Fruit fly (Drosophila melanogaster): ENCODE measurements around the gene SrpRbeta.

Gene SrpRbeta

dm6 chr3L:8707821-8708220 is 12.2 kb downstream of the SrpRbeta start:
- no peak for TF ChIP-seq Jra (GFP tag; optimal IDR thresholded peaks at IDR 0.05)
- TF ChIP-seq Abd-B (GFP tag; optimal IDR thresholded peaks at IDR 0.05) = no peak
- peak; percentile 26 for TF ChIP-seq HLH106 (tag; optimal IDR thresholded peaks at IDR 0.05)
- TF ChIP-seq sv (GFP tag; optimal IDR thresholded peaks at IDR 0.05) = no peak
- TF ChIP-seq Myc (optimal IDR thresholded peaks at IDR 0.05) = no peak
- peak; percentile 15 for TF ChIP-seq psq (GFP tag; optimal IDR thresholded peaks at IDR 0.05)
- no peak for TF ChIP-seq Hr78 (GFP tag; optimal IDR thresholded peaks at IDR 0.05)
- no peak for TF ChIP-seq tai (GFP tag; optimal IDR thresholded peaks at IDR 0.05)
- TF ChIP-seq Dif (GFP tag; optimal IDR thresholded peaks at IDR 0.05; ENCODE audit: partially characterized antibody) = no peak
- TF ChIP-seq CrebA (GFP tag; optimal IDR thresholded peaks at IDR 0.05; ENCODE audit: borderline replicate concordance) = no peak
- TF ChIP-seq GATAd (GFP tag; optimal IDR thresholded peaks at IDR 0.05) = no peak
- TF ChIP-seq Dfd (GFP tag; optimal IDR thresholded peaks at IDR 0.05) = no peak
- TF ChIP-seq N (GFP tag; optimal IDR thresholded peaks at IDR 0.05) = no peak
- no peak for TF ChIP-seq Rel (GFP tag; optimal IDR thresholded peaks at IDR 0.05)
- TF ChIP-seq Rel (tag; optimal IDR thresholded peaks at IDR 0.05) = no peak
- TF ChIP-seq brk (GFP tag; optimal IDR thresholded peaks at IDR 0.05) = no peak
- no peak for TF ChIP-seq CG9705 (GFP tag; optimal IDR thresholded peaks at IDR 0.05)
- TF ChIP-seq usp (GFP tag; optimal IDR thresholded peaks at IDR 0.05) = no peak
- TF ChIP-seq dsf (GFP tag; optimal IDR thresholded peaks at IDR 0.05; ENCODE audit: borderline replicate concordance) = no peak
- no peak for TF ChIP-seq fru (GFP tag; optimal IDR thresholded peaks at IDR 0.05)
- no peak for TF ChIP-seq Mio (GFP tag; optimal IDR thresholded peaks at IDR 0.05)
- no peak for TF ChIP-seq CG32264 (GFP tag; optimal IDR thresholded peaks at IDR 0.05)
- TF ChIP-seq jim (GFP tag; optimal IDR thresholded peaks at IDR 0.05) = no peak
- TF ChIP-seq lola (GFP tag; optimal IDR thresholded peaks at IDR 0.05) = no peak
- no peak for TF ChIP-seq woc (GFP tag; optimal IDR thresholded peaks at IDR 0.05)
- TF ChIP-seq Sp1 (GFP tag; optimal IDR thresholded peaks at IDR 0.05) = peak; percentile 34
- no peak for TF ChIP-seq Hnf4 (GFP tag; optimal IDR thresholded peaks at IDR 0.05)
- TF ChIP-seq pan (optimal IDR thresholded peaks at IDR 0.05) = no peak
- no peak for TF ChIP-seq Hr83 (GFP tag; optimal IDR thresholded peaks at IDR 0.05; ENCODE audit: poor library complexity, severe bottlenecking)
- TF ChIP-seq ey (GFP tag; optimal IDR thresholded peaks at IDR 0.05) = no peak
- TF ChIP-seq OdsH (GFP tag; optimal IDR thresholded peaks at IDR 0.05) = no peak
- no peak for TF ChIP-seq sage (GFP tag; optimal IDR thresholded peaks at IDR 0.05)
- TF ChIP-seq h (GFP tag; optimal IDR thresholded peaks at IDR 0.05) = no peak
- peak; percentile 11 for TF ChIP-seq rgr (GFP tag; optimal IDR thresholded peaks at IDR 0.05)
- no peak for TF ChIP-seq dl (GFP tag; optimal IDR thresholded peaks at IDR 0.05; ENCODE audit: insufficient read depth in 1 of 2, partially characterized antibody in 2 of 2)
- TF ChIP-seq foxo (GFP tag; optimal IDR thresholded peaks at IDR 0.05) = peak in 1 of 2 experiments; percentile 19
- TF ChIP-seq dmrt93B (GFP tag; optimal IDR thresholded peaks at IDR 0.05) = no peak
- no peak for TF ChIP-seq Vsx2 (GFP tag; optimal IDR thresholded peaks at IDR 0.05; ENCODE audit: partially characterized antibody)
- TF ChIP-seq br (GFP tag; optimal IDR thresholded peaks at IDR 0.05) = no peak

- no peak for TF ChIP-seq HLH106 (tag; optimal IDR thresholded peaks at IDR 0.05)
Observed at dm6 chr3L:8707075-8707474, 12.9 kb downstream of the SrpRbeta start.

DNA sequence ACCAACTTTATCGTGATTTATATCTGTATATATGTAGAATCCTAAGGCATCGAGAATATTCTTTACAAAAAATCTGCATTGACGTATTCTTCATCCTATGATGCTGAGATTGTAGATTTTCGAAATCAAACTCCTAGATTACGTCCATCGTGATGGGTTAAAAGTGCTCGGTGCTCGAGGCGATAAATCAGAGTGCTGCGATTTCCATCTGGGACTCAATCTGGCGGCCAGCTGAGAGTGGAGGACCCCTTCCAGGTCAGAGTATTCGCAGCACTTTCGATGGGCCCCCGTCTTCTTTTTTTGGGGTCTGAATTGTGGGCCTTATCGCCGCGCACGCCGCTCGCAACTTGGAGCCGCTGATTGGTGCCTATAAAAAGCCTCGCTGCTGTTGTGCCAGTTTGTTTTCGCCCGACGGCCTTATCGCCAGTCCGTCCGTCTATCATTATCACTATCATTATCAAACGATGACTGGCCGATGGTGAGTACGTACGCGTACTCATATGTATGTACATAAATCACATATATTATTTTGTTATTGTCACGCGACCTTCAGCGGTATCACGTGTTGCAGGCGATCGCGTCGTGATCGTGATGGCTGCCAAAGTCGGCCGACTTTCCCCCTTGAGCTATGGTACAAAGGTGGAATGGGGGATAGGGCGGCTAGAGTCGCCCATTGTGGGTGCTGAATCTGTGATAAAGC is 15.2 kb downstream of the SrpRbeta start:
- TF ChIP-seq sage (GFP tag; optimal IDR thresholded peaks at IDR 0.05) (no peak), sv (GFP tag; optimal IDR thresholded peaks at IDR 0.05) (no peak), Jra (GFP tag; optimal IDR thresholded peaks at IDR 0.05) (peak; percentile 21), jim (GFP tag; optimal IDR thresholded peaks at IDR 0.05) (no peak), h (GFP tag; optimal IDR thresholded peaks at IDR 0.05) (peak; percentile 89), N (GFP tag; optimal IDR thresholded peaks at IDR 0.05) (no peak), Hnf4 (GFP tag; optimal IDR thresholded peaks at IDR 0.05) (peak; percentile 24), CrebA (GFP tag; optimal IDR thresholded peaks at IDR 0.05; ENCODE audit: borderline replicate concordance) (peak; percentile 53), Hr83 (GFP tag; optimal IDR thresholded peaks at IDR 0.05; ENCODE audit: poor library complexity, severe bottlenecking) (peak; percentile 5), brk (GFP tag; optimal IDR thresholded peaks at IDR 0.05) (no peak), rgr (GFP tag; optimal IDR thresholded peaks at IDR 0.05) (peak; percentile 3), Rel (GFP tag; optimal IDR thresholded peaks at IDR 0.05) (no peak), Rel (tag; optimal IDR thresholded peaks at IDR 0.05) (peak; percentile 63), Dif (GFP tag; optimal IDR thresholded peaks at IDR 0.05; ENCODE audit: partially characterized antibody) (peak; percentile 11), br (GFP tag; optimal IDR thresholded peaks at IDR 0.05) (peak; percentile 5)
